Worm (Caenorhabditis elegans): Measurements from ENCODE around the gene pgp-4.

Gene pgp-4

DNA sequence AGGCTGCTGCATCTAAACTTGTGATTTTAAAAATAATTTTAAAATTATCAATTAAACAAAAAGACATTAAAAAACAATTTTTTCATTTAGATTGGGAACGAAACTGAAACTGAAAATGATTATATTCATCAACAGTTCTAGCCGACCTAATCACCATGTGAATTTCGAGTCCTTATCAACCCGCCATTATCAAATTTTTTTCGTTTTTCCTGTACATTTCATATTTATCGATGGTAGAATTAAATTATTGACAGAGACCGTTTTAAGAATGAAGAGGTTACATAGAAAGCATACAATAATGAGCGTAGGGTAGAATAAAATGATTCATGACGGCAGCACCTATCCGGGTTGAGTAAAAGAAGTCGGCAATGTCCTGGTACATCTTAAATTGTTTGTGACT is 33.4 kb upstream of the pgp-4 start, which contains the start of gene asm-2:
Gene asm-2 (minus strand): TSS at position 12 of the 400 bp plus-strand sequence.
- TF ChIP-seq fos-1 (tag; optimal IDR thresholded peaks at IDR 0.05) (peak; percentile 81), aly-2 (tag; optimal IDR thresholded peaks at IDR 0.05) (no peak), sma-9 (GFP tag; optimal IDR thresholded peaks at IDR 0.05) (peak; percentile 38), sma-9 (tag; optimal IDR thresholded peaks at IDR 0.05) (no peak)

DNA sequence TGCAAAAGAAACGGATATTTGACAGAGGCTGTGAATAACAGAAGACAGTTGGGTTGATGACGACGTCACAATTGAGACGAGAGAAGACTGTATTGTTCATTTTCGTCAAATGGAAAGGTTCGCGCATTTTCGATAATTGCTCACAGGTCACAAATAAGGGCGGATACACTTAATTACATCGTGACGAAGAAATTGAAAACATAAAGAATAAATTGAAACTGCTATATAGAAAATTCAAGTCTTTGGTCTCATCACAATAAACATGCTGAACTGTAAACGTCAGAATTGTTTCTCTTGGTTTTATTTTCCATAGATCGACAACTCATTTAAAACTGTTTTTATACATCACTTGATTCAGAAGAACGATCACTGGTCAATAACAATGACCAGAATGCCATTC is 30.8 kb upstream of the pgp-4 start, which contains the start of gene ZK455.5:
Gene ZK455.5 (minus strand): TSS at position 101 of the 400 bp plus-strand sequence.
- TF ChIP-seq alr-1 (tag; optimal IDR thresholded peaks at IDR 0.05) (no peak), R02D3.7 (tag; optimal IDR thresholded peaks at IDR 0.05) (no peak), nhr-11 (tag; optimal IDR thresholded peaks at IDR 0.05) (no peak), aly-2 (tag; optimal IDR thresholded peaks at IDR 0.05) (no peak), nhr-77 (tag; optimal IDR thresholded peaks at IDR 0.05) (no peak)

DNA sequence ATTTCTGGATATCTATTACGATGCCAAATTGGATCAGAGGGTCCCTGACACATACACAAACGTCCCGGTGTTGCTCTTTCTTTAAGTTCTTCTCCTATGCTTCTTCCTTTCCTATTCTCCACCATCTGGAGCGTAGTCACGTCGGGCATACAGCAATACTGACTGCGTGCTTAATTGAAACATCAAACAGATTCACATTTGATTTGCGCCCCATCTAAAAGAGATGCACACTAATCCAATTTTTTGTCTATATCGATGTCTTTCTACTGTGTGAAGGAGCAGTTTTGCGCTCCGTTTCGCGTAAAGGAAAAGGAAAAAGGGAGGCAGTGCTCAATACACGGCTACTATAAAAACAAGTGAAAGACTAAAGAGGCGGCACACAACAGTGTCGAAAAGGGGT is 28.9 kb upstream of the pgp-4 start:
- TF ChIP-seq fos-1 (tag; optimal IDR thresholded peaks at IDR 0.05): no peak
- TF ChIP-seq aly-2 (tag; optimal IDR thresholded peaks at IDR 0.05): no peak
- no peak for TF ChIP-seq gmeb-1 (tag; optimal IDR thresholded peaks at IDR 0.05)
- TF ChIP-seq sma-3 (GFP tag; optimal IDR thresholded peaks at IDR 0.05): no peak
- TF ChIP-seq R02D3.7 (tag; optimal IDR thresholded peaks at IDR 0.05): no peak
- no peak for TF ChIP-seq lin-39 (tag; optimal IDR thresholded peaks at IDR 0.05)
- no peak for TF ChIP-seq nhr-11 (tag; optimal IDR thresholded peaks at IDR 0.05)
- TF ChIP-seq unc-62 (GFP tag; optimal IDR thresholded peaks at IDR 0.05): no peak
- TF ChIP-seq mbf-1 (tag; optimal IDR thresholded peaks at IDR 0.05): no peak
- TF ChIP-seq nhr-6 (tag; optimal IDR thresholded peaks at IDR 0.05): no peak

DNA sequence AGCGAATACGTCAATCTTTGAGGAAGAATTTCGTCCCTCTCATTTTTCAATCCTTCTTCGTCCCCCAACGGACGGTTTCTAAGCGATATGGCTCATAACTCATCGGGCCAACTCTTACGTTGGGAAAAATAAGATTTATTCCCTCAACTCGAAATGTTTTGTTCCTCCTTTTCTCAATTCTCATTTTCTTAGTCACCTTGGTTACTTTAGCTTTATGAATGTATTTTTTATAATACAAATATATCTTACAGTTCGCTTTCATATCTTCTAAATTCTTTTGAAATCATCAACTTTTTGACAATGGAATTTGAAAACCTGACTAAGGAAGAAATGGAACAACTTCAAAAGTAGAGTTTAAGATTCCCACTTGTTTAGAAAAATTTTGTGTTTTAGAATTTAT is 28.2 kb upstream of the pgp-4 start, which contains the start of gene npr-9:
Gene npr-9 (plus strand): TSS at position 301 of the 400 bp plus-strand sequence.
- TF ChIP-seq nhr-11 (tag; optimal IDR thresholded peaks at IDR 0.05) (no peak), ceh-82 (tag; optimal IDR thresholded peaks at IDR 0.05) (no peak), elt-3 (tag; optimal IDR thresholded peaks at IDR 0.05) (no peak), unc-55 (GFP tag; optimal IDR thresholded peaks at IDR 0.05) (no peak), lin-11 (tag; optimal IDR thresholded peaks at IDR 0.05) (no peak), skn-1 (tag; optimal IDR thresholded peaks at IDR 0.05) (no peak), sem-4 (tag; optimal IDR thresholded peaks at IDR 0.05) (no peak), crh-2 (tag; optimal IDR thresholded peaks at IDR 0.05) (no peak), nhr-25 (tag; optimal IDR thresholded peaks at IDR 0.05) (no peak), peb-1 (tag; optimal IDR thresholded peaks at IDR 0.05) (no peak), snpc-4 (tag; optimal IDR thresholded peaks at IDR 0.05) (no peak), fos-1 (tag; optimal IDR thresholded peaks at IDR 0.05) (no peak), nhr-6 (tag; optimal IDR thresholded peaks at IDR 0.05) (no peak), unc-62 (GFP tag; optimal IDR thresholded peaks at IDR 0.05) (no peak)

DNA sequence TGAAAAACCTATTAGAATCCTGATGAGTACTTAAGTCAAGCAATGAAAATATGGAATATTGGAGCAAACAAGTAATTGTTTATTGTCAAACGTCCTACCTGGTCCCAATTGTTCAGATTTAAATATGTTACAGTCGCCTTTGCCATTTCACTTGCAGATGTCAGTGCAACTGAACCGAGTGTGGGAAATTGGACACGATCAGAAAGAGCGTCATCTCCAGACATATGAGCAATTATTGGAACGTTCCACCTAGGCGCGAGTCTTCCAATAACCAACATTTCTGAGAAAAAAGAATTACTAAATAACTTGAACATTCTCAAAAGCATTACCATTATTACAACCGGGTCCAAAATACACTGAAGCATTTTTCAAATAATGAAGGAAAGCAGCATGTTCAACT is 20.5 kb upstream of the pgp-4 start:
- no peak for TF ChIP-seq snpc-4 (tag; optimal IDR thresholded peaks at IDR 0.05)
- no peak for TF ChIP-seq F13H6.1 (tag; optimal IDR thresholded peaks at IDR 0.05)
- TF ChIP-seq mab-5 (tag; optimal IDR thresholded peaks at IDR 0.05): no peak
- TF ChIP-seq fos-1 (tag; optimal IDR thresholded peaks at IDR 0.05): no peak
- TF ChIP-seq nhr-21 (tag; optimal IDR thresholded peaks at IDR 0.05): no peak
- TF ChIP-seq dmd-4 (tag; optimal IDR thresholded peaks at IDR 0.05): no peak
- no peak for TF ChIP-seq skn-1 (tag; optimal IDR thresholded peaks at IDR 0.05)
- TF ChIP-seq sma-9 (GFP tag; optimal IDR thresholded peaks at IDR 0.05): no peak
- TF ChIP-seq sma-9 (tag; optimal IDR thresholded peaks at IDR 0.05): no peak
- no peak for TF ChIP-seq crh-2 (tag; optimal IDR thresholded peaks at IDR 0.05)
- TF ChIP-seq gmeb-1 (tag; optimal IDR thresholded peaks at IDR 0.05): no peak
- TF ChIP-seq alr-1 (tag; optimal IDR thresholded peaks at IDR 0.05): no peak
- no peak for TF ChIP-seq egl-27 (tag; optimal IDR thresholded peaks at IDR 0.05)

ce11 chrX:11337783-11338182 is 19.8 kb upstream of the pgp-4 start, which contains the start of gene gcy-9:
gcy-9 (minus strand) TSS chrX:11337883.
- TF ChIP-seq mdl-1 (tag; optimal IDR thresholded peaks at IDR 0.05) (no peak), dmd-4 (tag; optimal IDR thresholded peaks at IDR 0.05) (no peak)

DNA sequence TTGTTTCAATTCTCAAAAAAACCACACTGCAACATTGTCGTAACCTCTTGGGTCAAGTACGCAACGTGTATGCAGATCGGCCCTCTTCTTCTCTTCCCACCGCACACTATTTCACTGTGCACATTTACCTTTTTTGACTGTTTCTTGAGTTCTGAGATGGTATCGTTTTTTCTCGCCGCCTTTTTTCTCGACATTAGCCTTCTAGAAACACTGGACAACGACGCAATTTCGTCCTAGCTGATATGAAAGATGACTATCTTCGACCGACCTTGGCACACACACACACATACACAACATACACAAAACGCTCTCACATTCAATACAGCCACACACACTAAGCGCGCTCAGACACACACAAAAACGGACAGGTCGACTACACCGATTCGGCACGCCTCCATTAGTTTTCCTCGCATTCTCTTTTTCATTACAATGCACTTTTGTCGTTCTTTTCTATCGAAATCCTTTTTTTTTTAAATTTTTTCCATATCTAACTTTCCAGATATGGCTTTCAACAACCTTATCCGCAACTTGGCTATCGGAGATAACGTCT is 18.2 kb upstream of the pgp-4 start, which contains the start of gene aco-1:
Gene aco-1 (plus strand): TSS at position 500 of the 550 bp plus-strand sequence.
- no peak for TF ChIP-seq snpc-4 (tag; optimal IDR thresholded peaks at IDR 0.05)
- no peak for TF ChIP-seq alr-1 (tag; optimal IDR thresholded peaks at IDR 0.05)
- peak; percentile 13 for TF ChIP-seq F13H6.1 (tag; optimal IDR thresholded peaks at IDR 0.05)
- TF ChIP-seq blmp-1 (tag; optimal IDR thresholded peaks at IDR 0.05; ENCODE audit: insufficient read depth): peak; percentile 9
- TF ChIP-seq gmeb-1 (tag; optimal IDR thresholded peaks at IDR 0.05): peak; percentile 9
- TF ChIP-seq Y55F3AM.14 (GFP tag; optimal IDR thresholded peaks at IDR 0.05): peak; percentile 11
- peak; percentile 29 for TF ChIP-seq unc-55 (GFP tag; optimal IDR thresholded peaks at IDR 0.05)
- no peak for TF ChIP-seq lsy-2 (tag; optimal IDR thresholded peaks at IDR 0.05)
- peak; percentile 40 for TF ChIP-seq nhr-6 (tag; optimal IDR thresholded peaks at IDR 0.05)
- peak; percentile 21 for TF ChIP-seq ceh-16 (tag; optimal IDR thresholded peaks at IDR 0.05)
- TF ChIP-seq nhr-21 (tag; optimal IDR thresholded peaks at IDR 0.05): no peak
- no peak for TF ChIP-seq ceh-82 (tag; optimal IDR thresholded peaks at IDR 0.05)
- peak; percentile 75 for TF ChIP-seq nhr-129 (tag; optimal IDR thresholded peaks at IDR 0.05)
- peak; percentile 47 for TF ChIP-seq C34F6.9 (tag; optimal IDR thresholded peaks at IDR 0.05)
- TF ChIP-seq fos-1 (tag; optimal IDR thresholded peaks at IDR 0.05): peak; percentile 24
- TF ChIP-seq sem-4 (tag; optimal IDR thresholded peaks at IDR 0.05): peak; percentile 1
- peak; percentile 18 for TF ChIP-seq sma-9 (GFP tag; optimal IDR thresholded peaks at IDR 0.05)
- TF ChIP-seq sma-9 (tag; optimal IDR thresholded peaks at IDR 0.05): no peak
- peak; percentile 27 for TF ChIP-seq crh-2 (tag; optimal IDR thresholded peaks at IDR 0.05)
